Worm (Caenorhabditis elegans): ENCODE results near the gene C34F11.5.

The C34F11.5 gene

ce11 chrII:5195504-5195903, at the start of gene C34F11.5:
TSS of gene C34F11.5 (plus strand) at chrII:5195804.
- no peak for TF ChIP-seq snpc-1.1 (tag; optimal IDR thresholded peaks at IDR 0.05; ENCODE audit: insufficient read depth)

ce11 chrII:5148349-5148748, 47.3 kb upstream of the C34F11.5 start, which contains the start of gene F58A6.5:
TSS of gene F58A6.5 (minus strand) at chrII:5148449.
- no peak for TF ChIP-seq rec-8 (tag; optimal IDR thresholded peaks at IDR 0.05)
- no peak for TF ChIP-seq lin-26 (GFP tag; IDR thresholded peaks at IDR 0.05)
- no peak for TF ChIP-seq attf-5 (GFP tag; optimal IDR thresholded peaks at IDR 0.05)
- TF ChIP-seq zim-3 (tag; optimal IDR thresholded peaks at IDR 0.05): no peak
- no peak for TF ChIP-seq hlh-26 (GFP tag; conservative IDR thresholded peaks at IDR 0.05)
- TF ChIP-seq dpff-1 (tag; optimal IDR thresholded peaks at IDR 0.05): no peak
- TF ChIP-seq sea-2 (GFP tag; IDR thresholded peaks at IDR 0.05): no peak
- no peak for TF ChIP-seq Y95B8A.8 (GFP tag; IDR thresholded peaks at IDR 0.05)
- no peak for TF ChIP-seq K11D2.4 (GFP tag; IDR thresholded peaks at IDR 0.05)
- TF ChIP-seq hmg-20 (GFP tag; IDR thresholded peaks at IDR 0.05): no peak
- no peak for TF ChIP-seq cebp-2 (GFP tag; IDR thresholded peaks at IDR 0.05)

DNA sequence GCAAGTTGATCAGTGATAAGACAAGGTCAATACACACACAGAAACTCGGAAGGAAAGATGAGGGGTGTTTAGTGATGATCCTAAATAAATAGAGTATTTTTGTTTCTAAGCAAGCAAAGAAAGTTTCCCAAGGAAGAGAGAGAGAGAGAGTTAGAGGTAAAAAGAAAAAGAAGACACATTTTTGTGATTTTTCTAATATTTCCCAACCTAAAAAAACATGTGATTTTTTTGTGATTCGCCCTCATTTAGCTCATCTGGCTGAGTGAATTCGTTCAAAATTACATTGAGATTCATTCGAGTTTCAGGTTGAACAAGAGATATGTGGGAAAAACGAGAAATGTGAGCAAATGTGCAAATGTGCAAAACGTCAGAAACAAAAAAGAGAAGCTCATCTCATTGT, 44.8 kb upstream of the C34F11.5 start, which contains the start of gene srb-16:
srb-16 (minus strand) TSS at position 101 of the 400 bp plus-strand sequence.
- TF ChIP-seq lsl-1 (GFP tag; optimal IDR thresholded peaks at IDR 0.05) (no peak), nhr-27 (tag; optimal IDR thresholded peaks at IDR 0.05) (no peak), B0019.2 (GFP tag; conservative IDR thresholded peaks at IDR 0.05) (no peak), ztf-28 (GFP tag; IDR thresholded peaks at IDR 0.05) (no peak), lin-35 (GFP tag; optimal IDR thresholded peaks at IDR 0.05) (no peak), ama-1 (optimal IDR thresholded peaks at IDR 0.05) (no peak), ama-1 (GFP tag; optimal IDR thresholded peaks at IDR 0.05) (no peak), C06A6.2 (GFP tag; conservative IDR thresholded peaks at IDR 0.05) (no peak), unc-130 (GFP tag; optimal IDR thresholded peaks at IDR 0.05) (no peak), egrh-3 (GFP tag; IDR thresholded peaks at IDR 0.05) (no peak), xnd-1 (tag; optimal IDR thresholded peaks at IDR 0.05) (no peak), akir-1 (GFP tag; optimal IDR thresholded peaks at IDR 0.05) (no peak), zim-3 (tag; optimal IDR thresholded peaks at IDR 0.05) (no peak), K12H6.12 (tag; optimal IDR thresholded peaks at IDR 0.05) (no peak), hlh-26 (GFP tag; conservative IDR thresholded peaks at IDR 0.05) (no peak), snpc-1.1 (tag; optimal IDR thresholded peaks at IDR 0.05; ENCODE audit: insufficient read depth) (no peak), nhr-179 (tag; optimal IDR thresholded peaks at IDR 0.05) (no peak), ceh-91 (GFP tag; IDR thresholded peaks at IDR 0.05) (no peak), rcor-1 (GFP tag; IDR thresholded peaks at IDR 0.05) (no peak), hrde-1 (tag; optimal IDR thresholded peaks at IDR 0.05; ENCODE audit: borderline replicate concordance) (no peak)

ce11 chrII:5154540-5154939, 41.1 kb upstream of the C34F11.5 start, which contains the start of gene srb-12:
TSS of gene srb-12 (minus strand) at chrII:5154640.
- TF ChIP-seq madf-6 (GFP tag; IDR thresholded peaks at IDR 0.05) (no peak), F55B11.4 (tag; optimal IDR thresholded peaks at IDR 0.05; ENCODE audit: borderline replicate concordance, insufficient read depth) (no peak), F49E8.2 (tag; optimal IDR thresholded peaks at IDR 0.05; ENCODE audit: insufficient read depth) (no peak), akir-1 (GFP tag; optimal IDR thresholded peaks at IDR 0.05) (no peak), hsf-1 (GFP tag; IDR thresholded peaks at IDR 0.05) (no peak), nhr-179 (tag; optimal IDR thresholded peaks at IDR 0.05) (no peak), attf-6 (GFP tag; IDR thresholded peaks at IDR 0.05) (no peak), ceh-79 (tag; optimal IDR thresholded peaks at IDR 0.05) (no peak)
